Worm (Caenorhabditis elegans) whole organism, L3 larva: ENCODE data around the gene T20G5.8.

ENCODE experiments used
- R02D3.7 ChIP-seq: fragments of 150-350 bp; optimal IDR thresholded peaks from 2 replicates; lab custom pipeline; 2014; ENCODE audit warnings: missing biosample characterization, missing genetic modification characterization
- aly-2 ChIP-seq: fragments of 150-350 bp; optimal IDR thresholded peaks from 2 replicates; lab custom pipeline; 2014; ENCODE audit warnings: missing biosample characterization, missing genetic modification characterization
- ama-1 ChIP-seq: fragments of 150-350 bp; optimal IDR thresholded peaks from 2 replicates; lab custom pipeline; 2018
- ceh-82 ChIP-seq: fragments of 150-350 bp; optimal IDR thresholded peaks from 2 replicates; lab custom pipeline; 2014; ENCODE audit warnings: missing biosample characterization, missing genetic modification characterization
- egl-27 ChIP-seq: sonication (generic microtip); optimal IDR thresholded peaks from 4 replicates; lab custom pipeline; 2017; ENCODE audit warnings: missing biosample characterization, missing genetic modification reagents, missing genetic modification characterization
- elt-1 ChIP-seq: fragments of 150-350 bp; optimal IDR thresholded peaks from 2 replicates; lab custom pipeline; 2014; ENCODE audit warnings: missing biosample characterization, missing genetic modification characterization
- fos-1 ChIP-seq: fragments of 150-350 bp; optimal IDR thresholded peaks from 2 replicates; lab custom pipeline; 2014; ENCODE audit warnings: missing biosample characterization, missing genetic modification characterization
- nhr-11 ChIP-seq: fragments of 150-350 bp; optimal IDR thresholded peaks from 2 replicates; lab custom pipeline; 2014; ENCODE audit warnings: missing biosample characterization, missing genetic modification characterization
- nhr-43 ChIP-seq: sonication (generic microtip); optimal IDR thresholded peaks from 2 replicates; lab custom pipeline; 2016; ENCODE audit warnings: mild to moderate bottlenecking, missing genetic modification characterization, missing compliant biosample characterization; ENCODE audit not compliant: poor library complexity, severe bottlenecking
- nhr-67 ChIP-seq: fragments of 150-350 bp; optimal IDR thresholded peaks from 2 replicates; lab custom pipeline; 2014; ENCODE audit warnings: missing biosample characterization, missing genetic modification characterization
- nhr-77 ChIP-seq: fragments of 150-350 bp; optimal IDR thresholded peaks from 2 replicates; lab custom pipeline; 2014; ENCODE audit warnings: missing biosample characterization, missing genetic modification characterization
- snpc-4 ChIP-seq: fragments of 150-350 bp; optimal IDR thresholded peaks from 2 replicates; lab custom pipeline; 2014; ENCODE audit warnings: missing biosample characterization, missing genetic modification characterization
- unc-39 ChIP-seq: sonication (generic microtip); optimal IDR thresholded peaks from 4 replicates; lab custom pipeline; 2017; ENCODE audit warnings: missing biosample characterization, missing genetic modification characterization
- unc-62 ChIP-seq: fragments of 150-350 bp; sonication (generic microtip); optimal IDR thresholded peaks from 4 replicates; lab custom pipeline; 2014; ENCODE audit warnings: missing biosample characterization, missing genetic modification reagents, missing genetic modification characterization

ce11 chrIII:10197416-10197815, 1.7 kb upstream of the T20G5.8 start, which contains the start of gene dod-6:
- TF ChIP-seq snpc-4 (tag; lab: Kevin White, UChicago) (no peak), fos-1 (tag; lab: Kevin White, UChicago) (no peak), aly-2 (tag; lab: Kevin White, UChicago) (no peak), R02D3.7 (tag; lab: Kevin White, UChicago) (no peak), nhr-67 (tag; lab: Kevin White, UChicago) (no peak), ceh-82 (tag; lab: Kevin White, UChicago) (no peak), elt-1 (no peak), unc-62 (GFP tag; lab: Kevin White, UChicago) (no peak), nhr-11 (tag; lab: Kevin White, UChicago) (no peak), unc-39 (tag; lab: Kevin White, UChicago) (no peak), nhr-77 (no peak), egl-27 (tag; lab: Kevin White, UChicago) (no peak), nhr-43 (tag; lab: Kevin White, UChicago) (no peak), ama-1 (lab: Kevin White, UChicago) (no peak)
